Fruit fly (Drosophila melanogaster) whole organism, embryonic: ENCODE measurements around the gene Caper.

Experiments used
- Asciz ChIP-seq: fragments of 200-800 bp; sonication (Bioruptor generic); optimal IDR thresholded peaks from 2 replicates; lab custom pipeline; 2017; ENCODE audit warnings: missing biosample characterization, mild to moderate bottlenecking, missing genetic modification characterization, missing genetic modification reagents
- Atf3 ChIP-seq: fragments of 200-800 bp; sonication (Bioruptor generic); optimal IDR thresholded peaks from 3 replicates; lab custom pipeline; 2016; ENCODE audit warnings: missing biosample characterization, missing genetic modification characterization
- CG10147 ChIP-seq: fragments of 200-800 bp; sonication (Bioruptor generic); optimal IDR thresholded peaks from 2 replicates; lab custom pipeline; 2019; ENCODE audit warnings: missing biosample characterization, mild to moderate bottlenecking, missing genetic modification characterization, moderate library complexity
- CG1024 ChIP-seq: fragments of 200-800 bp; sonication (Bioruptor generic); IDR thresholded peaks from 2 replicates; pipeline ENCODE4 v1.3.6; 2022; ENCODE audit warnings: missing biosample characterization, missing genetic modification characterization
- CG11695 ChIP-seq: fragments of 200-800 bp; sonication (Bioruptor generic); IDR thresholded peaks from 3 replicates; pipeline ENCODE4 v1.3.6; 2022; ENCODE audit warnings: missing biosample characterization, missing genetic modification characterization
- CG14710 ChIP-seq: fragments of 200-800 bp; sonication (Bioruptor generic); optimal IDR thresholded peaks from 3 replicates; lab custom pipeline; 2019; ENCODE audit warnings: missing biosample characterization, mild to moderate bottlenecking, missing genetic modification characterization, moderate library complexity
- CG15011 ChIP-seq: fragments of 200-800 bp; sonication (Bioruptor generic); optimal IDR thresholded peaks from 3 replicates; lab custom pipeline; 2018; ENCODE audit warnings: missing biosample characterization, mild to moderate bottlenecking, missing genetic modification characterization
- CG17912 ChIP-seq: fragments of 200-800 bp; sonication (Bioruptor generic); optimal IDR thresholded peaks from 2 replicates; lab custom pipeline; 2018; ENCODE audit warnings: missing biosample characterization, mild to moderate bottlenecking, missing genetic modification characterization
- CG31365 ChIP-seq: fragments of 200-800 bp; sonication (Bioruptor generic); optimal IDR thresholded peaks from 2 replicates; lab custom pipeline; 2018; ENCODE audit warnings: missing biosample characterization, mild to moderate bottlenecking, missing genetic modification characterization
- CG3995 ChIP-seq: fragments of 200-800 bp; sonication (Bioruptor generic); optimal IDR thresholded peaks from 3 replicates; lab custom pipeline; 2016; ENCODE audit warnings: missing biosample characterization, missing genetic modification characterization
- CG43689 ChIP-seq: fragments of 200-800 bp; sonication (Bioruptor generic); IDR thresholded peaks from 2 replicates; pipeline ENCODE4 v1.3.6; 2022; ENCODE audit warnings: missing biosample characterization, missing genetic modification characterization
- CG4707 ChIP-seq: fragments of 200-800 bp; sonication (Bioruptor generic); optimal IDR thresholded peaks from 2 replicates; lab custom pipeline; 2018; ENCODE audit warnings: missing biosample characterization, mild to moderate bottlenecking, missing genetic modification characterization, moderate library complexity
- CG4854 ChIP-seq: fragments of 200-800 bp; sonication (Bioruptor generic); optimal IDR thresholded peaks from 2 replicates; lab custom pipeline; 2016; ENCODE audit warnings: missing biosample characterization, missing genetic modification characterization, inconsistent platforms
- CG5245 ChIP-seq: fragments of 200-800 bp; sonication (Bioruptor generic); optimal IDR thresholded peaks from 3 replicates; lab custom pipeline; 2016; ENCODE audit warnings: missing biosample characterization, missing genetic modification characterization
- CG8089 ChIP-seq: fragments of 200-800 bp; sonication (Bioruptor generic); optimal IDR thresholded peaks from 3 replicates; lab custom pipeline; 2016; ENCODE audit warnings: missing biosample characterization, missing genetic modification characterization
- CG9876 ChIP-seq: fragments of 200-800 bp; sonication (Bioruptor generic); optimal IDR thresholded peaks from 2 replicates; lab custom pipeline; 2016; ENCODE audit warnings: missing biosample characterization, missing genetic modification characterization
- CHES-1-like ChIP-seq: fragments of 200-800 bp; sonication (Bioruptor generic); optimal IDR thresholded peaks from 2 replicates; lab custom pipeline; 2016; ENCODE audit warnings: missing biosample characterization, missing genetic modification characterization
- Dbx ChIP-seq: fragments of 200-800 bp; sonication (Bioruptor generic); IDR thresholded peaks from 3 replicates; pipeline ENCODE4 v1.3.6; 2022; ENCODE audit warnings: missing biosample characterization, missing genetic modification characterization
- Dll ChIP-seq: fragments of 200-800 bp; sonication (Bioruptor generic); IDR thresholded peaks from 4 replicates; pipeline ENCODE4 v1.3.6; 2022; ENCODE audit warnings: missing biosample characterization, missing genetic modification characterization; ENCODE audit not compliant: partially characterized antibody
- ERR ChIP-seq: fragments of 200-800 bp; sonication (Bioruptor generic); optimal IDR thresholded peaks from 2 replicates; lab custom pipeline; 2016; ENCODE audit warnings: missing biosample characterization, missing genetic modification characterization
- Fer1 ChIP-seq: fragments of 200-800 bp; sonication (Bioruptor generic); optimal IDR thresholded peaks from 2 replicates; lab custom pipeline; 2017; ENCODE audit warnings: missing biosample characterization, mild to moderate bottlenecking, missing genetic modification characterization
- Hr78 ChIP-seq, 2 experiments: fragments of 200-800 bp in 1 of 2; fragments of >200 bp in 1 of 2; sonication (Bioruptor generic) in 1 of 2; optimal IDR thresholded peaks; 2 replicates each; lab custom pipeline; 2017 to 2019; ENCODE audit warnings: missing biosample characterization in 2 of 2, missing genetic modification characterization in 2 of 2, mild to moderate bottlenecking in 1 of 2, moderate library complexity in 1 of 2
- Lim3 ChIP-seq: fragments of 200-800 bp; sonication (Bioruptor generic); IDR thresholded peaks from 2 replicates; pipeline ENCODE4 v1.3.6; 2022; ENCODE audit warnings: missing biosample characterization, missing genetic modification characterization
- NC2α ChIP-seq: fragments of 200-800 bp; sonication (Bioruptor generic); optimal IDR thresholded peaks from 2 replicates; lab custom pipeline; 2016; ENCODE audit warnings: missing biosample characterization, missing genetic modification characterization
- NK7.1 ChIP-seq: fragments of 200-800 bp; sonication (Bioruptor generic); optimal IDR thresholded peaks from 3 replicates; lab custom pipeline; 2016; ENCODE audit warnings: missing biosample characterization, missing genetic modification characterization
- Opbp ChIP-seq: fragments of 200-800 bp; sonication (Bioruptor generic); IDR thresholded peaks from 3 replicates; pipeline ENCODE4 v1.3.6; 2022; ENCODE audit warnings: missing biosample characterization, missing genetic modification characterization; ENCODE audit not compliant: partially characterized antibody
- Optix ChIP-seq: fragments of 200-800 bp; sonication (Bioruptor generic); IDR thresholded peaks from 3 replicates; pipeline ENCODE4 v1.3.6; 2022; ENCODE audit warnings: missing biosample characterization, missing genetic modification characterization
- Scr ChIP-seq: fragments of 200-800 bp; sonication (Bioruptor generic); IDR thresholded peaks from 2 replicates; pipeline ENCODE4 v1.3.6; 2022; ENCODE audit warnings: missing biosample characterization, missing genetic modification characterization; ENCODE audit not compliant: partially characterized antibody
- Sry-δ ChIP-seq: fragments of 200-800 bp; sonication (Bioruptor generic); optimal IDR thresholded peaks from 2 replicates; lab custom pipeline; 2016; ENCODE audit warnings: missing biosample characterization, missing genetic modification characterization
- bcd ChIP-seq: fragments of 200-800 bp; sonication (Bioruptor generic); optimal IDR thresholded peaks from 2 replicates; lab custom pipeline; 2017; ENCODE audit warnings: missing biosample characterization, mild to moderate bottlenecking, missing genetic modification characterization
- chm ChIP-seq: fragments of 200-800 bp; sonication (Bioruptor generic); IDR thresholded peaks from 2 replicates; pipeline ENCODE4 v1.3.6; 2022; ENCODE audit warnings: missing biosample characterization, missing genetic modification characterization
- ci ChIP-seq: fragments of 200-800 bp; sonication (Bioruptor generic); IDR thresholded peaks from 3 replicates; pipeline ENCODE4 v1.3.6; 2022; ENCODE audit warnings: missing biosample characterization, missing genetic modification characterization
- danr ChIP-seq: fragments of 200-800 bp; sonication (Bioruptor generic); IDR thresholded peaks from 2 replicates; pipeline ENCODE4 v1.3.6; 2022; ENCODE audit warnings: missing biosample characterization, missing genetic modification characterization
- fd102C ChIP-seq: fragments of 200-800 bp; sonication (Bioruptor generic); optimal IDR thresholded peaks from 2 replicates; lab custom pipeline; 2018; ENCODE audit warnings: missing biosample characterization, mild to moderate bottlenecking, missing genetic modification characterization, moderate library complexity
- fd64A ChIP-seq: fragments of 200-800 bp; sonication (Bioruptor generic); optimal IDR thresholded peaks from 3 replicates; lab custom pipeline; 2018; ENCODE audit warnings: missing biosample characterization, mild to moderate bottlenecking, missing genetic modification characterization
- grn ChIP-seq: fragments of 200-800 bp; sonication (Bioruptor generic); optimal IDR thresholded peaks from 3 replicates; lab custom pipeline; 2017; ENCODE audit warnings: missing biosample characterization, missing genetic modification characterization
- gt ChIP-seq: fragments of 200-800 bp; sonication (Bioruptor generic); IDR thresholded peaks from 2 replicates; pipeline ENCODE4 v1.3.6; 2022; ENCODE audit warnings: missing biosample characterization, missing genetic modification characterization
- her ChIP-seq: fragments of 200-800 bp; sonication (Bioruptor generic); optimal IDR thresholded peaks from 2 replicates; lab custom pipeline; 2016; ENCODE audit warnings: missing biosample characterization, missing genetic modification characterization
- ken ChIP-seq: fragments of 200-800 bp; sonication (Bioruptor generic); IDR thresholded peaks from 3 replicates; pipeline ENCODE4 v1.3.6; 2022; ENCODE audit warnings: missing biosample characterization, missing genetic modification characterization
- lola ChIP-seq, 3 experiments: fragments of >200 bp in 2 of 3; fragments of 200-800 bp in 1 of 3; sonication (Bioruptor generic) in 1 of 3; optimal IDR thresholded peaks; 2 replicates each; lab custom pipeline; 2017 to 2019; ENCODE audit warnings: missing biosample characterization in 3 of 3, missing genetic modification characterization in 3 of 3, mild to moderate bottlenecking in 1 of 3, moderate library complexity in 1 of 3
- mirr ChIP-seq: fragments of 200-800 bp; sonication (Bioruptor generic); optimal IDR thresholded peaks from 3 replicates; lab custom pipeline; 2018; ENCODE audit warnings: missing biosample characterization, mild to moderate bottlenecking, missing genetic modification characterization
- oc ChIP-seq: fragments of 200-800 bp; sonication (Bioruptor generic); optimal IDR thresholded peaks from 2 replicates; lab custom pipeline; 2018; ENCODE audit warnings: missing biosample characterization, mild to moderate bottlenecking, missing genetic modification characterization, moderate library complexity
- onecut ChIP-seq: fragments of 200-800 bp; sonication (Bioruptor generic); IDR thresholded peaks from 2 replicates; pipeline ENCODE4 v1.3.6; 2022; ENCODE audit warnings: missing biosample characterization, missing genetic modification characterization
- org-1 ChIP-seq: fragments of 200-800 bp; sonication (Bioruptor generic); optimal IDR thresholded peaks from 2 replicates; lab custom pipeline; 2017; ENCODE audit warnings: missing biosample characterization, missing genetic modification characterization
- peb ChIP-seq: fragments of 200-800 bp; sonication (Bioruptor generic); IDR thresholded peaks from 2 replicates; pipeline ENCODE4 v1.3.6; 2022; ENCODE audit warnings: missing biosample characterization, missing genetic modification characterization
- slbo ChIP-seq: fragments of 200-800 bp; sonication (Bioruptor generic); IDR thresholded peaks from 2 replicates; pipeline ENCODE4 v1.3.6; 2022; ENCODE audit warnings: missing biosample characterization, missing genetic modification characterization
- trem ChIP-seq: fragments of 200-800 bp; optimal IDR thresholded peaks from 3 replicates; lab custom pipeline; 2019; ENCODE audit warnings: missing biosample characterization, mild to moderate bottlenecking, missing genetic modification characterization, moderate library complexity
- tx ChIP-seq: fragments of 200-800 bp; sonication (Bioruptor generic); optimal IDR thresholded peaks from 2 replicates; lab custom pipeline; 2016; ENCODE audit warnings: missing biosample characterization, missing genetic modification characterization
- usp ChIP-seq: fragments of >200 bp; optimal IDR thresholded peaks from 2 replicates; lab custom pipeline; 2017; ENCODE audit warnings: missing biosample characterization, missing genetic modification characterization
- wek ChIP-seq: fragments of 200-800 bp; sonication (Bioruptor generic); optimal IDR thresholded peaks from 3 replicates; lab custom pipeline; 2018; ENCODE audit warnings: missing biosample characterization, mild to moderate bottlenecking, missing genetic modification characterization, moderate library complexity

Caper gene

DNA sequence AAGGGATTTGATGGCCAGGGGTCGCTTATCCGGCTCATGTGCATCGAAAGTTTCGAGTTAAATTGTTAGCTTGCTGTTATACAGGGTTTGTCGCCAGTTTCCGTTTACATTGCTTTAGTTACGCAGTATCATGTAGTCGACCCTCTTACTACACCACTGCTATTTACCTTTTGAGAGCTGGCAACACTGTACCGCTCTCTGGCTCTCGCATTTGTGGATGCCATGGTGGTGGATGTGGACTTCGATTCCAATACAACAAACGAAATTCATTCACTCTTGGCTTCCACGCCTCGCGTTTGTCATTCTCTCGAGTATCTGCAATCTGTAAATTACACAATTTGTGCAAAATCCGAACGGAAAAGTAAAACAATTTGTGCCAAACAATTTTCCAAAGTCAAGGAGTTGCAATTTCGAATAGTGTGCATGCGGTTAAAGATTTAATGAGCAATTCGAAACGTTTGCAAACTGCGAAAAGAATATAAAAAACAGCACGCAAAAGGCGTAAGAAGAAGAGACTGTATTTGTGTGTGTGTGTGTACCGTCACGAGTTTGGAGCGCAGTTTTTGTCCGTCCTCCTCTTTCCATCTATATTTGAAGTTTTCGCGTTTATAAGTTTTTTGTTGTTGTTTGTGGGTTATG, 16.6 kb downstream of the Caper start (continued):
- TF ChIP-seq CG15011 (GFP tag; lab: Kevin White, UChicago) (no peak), CG43689 (GFP tag; lab: Robert Waterston, UW) (no peak), CG14710 (tag; lab: Kevin White, UChicago) (peak; percentile 9), oc (tag; lab: Kevin White, UChicago) (no peak), Dll (GFP tag; lab: Robert Waterston, UW) (peak; percentile 82), onecut (peak; percentile 44), mirr (GFP tag; lab: Kevin White, UChicago) (peak; percentile 57), tx (GFP tag; lab: Kevin White, UChicago) (peak; percentile 4), Hr78 (GFP tag; optimal IDR thresholded peaks at IDR 0.05; lab: Kevin White, UChicago) (peak in 1 of 2 experiments; percentile 7), wek (peak; percentile 46), lola (GFP tag; optimal IDR thresholded peaks at IDR 0.05; lab: Kevin White, UChicago) (no peak), gt (GFP tag; lab: Robert Waterston, UW) (no peak), ci (GFP tag; lab: Robert Waterston, UW) (peak; percentile 62; the same call in 2 of the 3 replicates), CG8089 (no peak), her (GFP tag; lab: Kevin White, UChicago) (peak; percentile 39), CG5245 (GFP tag; lab: Kevin White, UChicago) (peak; percentile 21), CG17912 (GFP tag; lab: Kevin White, UChicago) (peak; percentile 30), trem (tag; lab: Kevin White, UChicago) (peak; percentile 6), Lim3 (no peak), danr (GFP tag; lab: Robert Waterston, UW) (no peak), CG1024 (no peak), CG31365 (tag; lab: Kevin White, UChicago) (no peak), grn (GFP tag; lab: Kevin White, UChicago) (peak; percentile 50), Atf3 (GFP tag; lab: Kevin White, UChicago) (no peak), fd102C (no peak), Fer1 (peak; percentile 63), ken (no peak), CG3995 (GFP tag; lab: Kevin White, UChicago) (peak; percentile 7), Scr (GFP tag; lab: Robert Waterston, UW) (peak; percentile 88), chm (peak; percentile 73; the same call in 1 of the 2 replicates), CG4707 (GFP tag; lab: Kevin White, UChicago) (no peak), Optix (no peak), ERR (peak; percentile 48), CG9876 (GFP tag; lab: Kevin White, UChicago) (no peak), NC2α (GFP tag; lab: Kevin White, UChicago) (no peak), CG11695 (GFP tag; lab: Robert Waterston, UW) (peak; percentile 65; the same call in 2 of the 3 replicates), Opbp (GFP tag; lab: Robert Waterston, UW) (peak; percentile 95; the same call in 2 of the 3 replicates), bcd (GFP tag; lab: Kevin White, UChicago) (no peak), usp (GFP tag; lab: Kevin White, UChicago) (no peak), Sry-δ (GFP tag; lab: Kevin White, UChicago) (peak; percentile 17), NK7.1 (GFP tag; lab: Kevin White, UChicago) (no peak), CG4854 (no peak), Asciz (no peak), org-1 (GFP tag; lab: Kevin White, UChicago) (no peak), fd64A (GFP tag; lab: Kevin White, UChicago) (no peak), peb (GFP tag; lab: Robert Waterston, UW) (no peak), CG10147 (peak; percentile 42), CHES-1-like (GFP tag; lab: Kevin White, UChicago) (no peak), Dbx (GFP tag; lab: Robert Waterston, UW) (peak; percentile 67; the same call in 1 of the 3 replicates), slbo (GFP tag; lab: Robert Waterston, UW) (peak; percentile 48; the same call in 1 of the 2 replicates)
